Worm (Caenorhabditis elegans): ENCODE data around the gene F01F1.15.

DNA sequence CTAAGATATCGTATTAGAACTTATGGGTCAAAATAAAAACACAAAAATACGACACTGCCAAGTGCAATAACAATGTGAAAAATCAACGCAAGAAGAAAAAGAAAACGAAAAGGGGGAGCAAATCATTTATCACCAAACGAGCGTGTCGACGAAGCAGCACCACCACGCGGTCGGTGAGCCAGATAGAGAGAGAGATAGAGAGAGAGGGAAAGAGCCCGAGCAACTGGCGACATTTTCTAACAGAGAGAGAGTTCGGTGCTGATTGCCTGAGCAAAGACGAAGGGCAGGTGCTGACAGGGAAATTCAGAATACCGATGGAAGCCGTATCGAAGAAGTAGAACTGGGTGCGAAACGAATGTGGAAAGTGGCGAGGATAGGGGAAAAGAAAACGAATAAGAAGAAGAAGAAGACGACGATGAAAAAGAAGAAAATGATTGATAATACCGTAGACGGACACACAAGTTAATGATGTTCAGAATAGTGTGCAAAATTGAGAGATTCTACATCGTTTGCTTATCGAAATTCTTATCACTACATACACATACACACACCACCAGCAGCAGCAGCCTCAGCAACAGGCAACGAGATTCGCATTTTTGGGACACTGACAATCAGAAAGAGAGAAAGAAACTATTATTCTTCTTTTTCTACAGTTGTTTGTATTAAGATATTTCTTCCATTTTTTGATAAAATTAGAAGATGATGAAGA lies 34.0 kb downstream of the F01F1.15 start:
- TF ChIP-seq D1046.2 (GFP tag; IDR thresholded peaks at IDR 0.05) (no peak), aly-2 (tag; optimal IDR thresholded peaks at IDR 0.05) (no peak), lin-13 (GFP tag; optimal IDR thresholded peaks at IDR 0.05) (no peak), daf-12 (tag; optimal IDR thresholded peaks at IDR 0.05) (no peak), vab-7 (GFP tag; IDR thresholded peaks at IDR 0.05) (no peak)

Measured in whole organism, L4 larva.